Worm (Caenorhabditis elegans) whole organism, mixed stage, embryonic: Measurements from ENCODE around the gene F53B1.8.

ENCODE experiments used
- lin-13 ChIP-seq: fragments of 150-350 bp; optimal IDR thresholded peaks from 2 replicates; lab custom pipeline; 2014; ENCODE audit warnings: missing biosample characterization, missing genetic modification characterization
- nhr-12 ChIP-seq: fragments of 150-350 bp; optimal IDR thresholded peaks from 2 replicates; lab custom pipeline; 2014; ENCODE audit warnings: missing biosample characterization, missing genetic modification characterization
- nhr-237 ChIP-seq: fragments of 150-350 bp; optimal IDR thresholded peaks from 2 replicates; lab custom pipeline; 2014; ENCODE audit warnings: missing biosample characterization, missing genetic modification characterization
- nhr-76 ChIP-seq: sonication (generic microtip); optimal IDR thresholded peaks from 2 replicates; lab custom pipeline; 2017; ENCODE audit warnings: missing biosample characterization, missing genetic modification characterization
- sptf-1 ChIP-seq: sonication (generic microtip); optimal IDR thresholded peaks from 2 replicates; lab custom pipeline; 2017; ENCODE audit warnings: mild to moderate bottlenecking, missing genetic modification characterization, moderate library complexity, missing compliant biosample characterization

DNA sequence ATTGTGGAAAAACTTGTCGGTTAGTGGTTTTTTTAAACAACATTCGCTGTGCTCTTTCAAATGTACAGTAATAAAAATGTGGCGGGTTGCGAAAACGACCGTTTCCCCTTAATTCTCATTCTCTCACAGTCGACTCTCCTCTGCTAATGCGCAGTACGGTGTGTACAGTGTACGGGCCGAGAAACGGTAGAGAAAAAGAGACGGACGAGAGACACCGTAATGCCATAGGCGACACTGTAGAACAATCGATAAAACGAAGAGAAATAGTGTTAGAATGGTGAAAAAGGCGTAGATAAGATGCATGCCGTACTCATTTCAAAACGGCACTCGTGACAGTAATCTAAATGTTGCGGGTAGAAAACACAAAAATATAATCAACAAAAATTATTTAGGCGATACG lies 39.5 kb downstream of the F53B1.8 start:
- TF ChIP-seq nhr-12, result no peak
- no peak for TF ChIP-seq nhr-237 (tag; lab: Kevin White, UChicago)
- TF ChIP-seq lin-13, result no peak
- TF ChIP-seq sptf-1 (tag; lab: Kevin White, UChicago), result no peak
- TF ChIP-seq nhr-76 (tag; lab: Kevin White, UChicago), result no peak
